Worm (Caenorhabditis elegans) whole organism, mixed stage, embryonic: Measurements from ENCODE around the gene nhr-256.

ENCODE experiments used
- ces-1 ChIP-seq: fragments of 150-350 bp; optimal IDR thresholded peaks from 2 replicates; lab custom pipeline; 2014; ENCODE audit warnings: missing biosample characterization, missing genetic modification reagents, missing genetic modification characterization
- elt-1 ChIP-seq: sonication (generic microtip); optimal IDR thresholded peaks from 2 replicates; lab custom pipeline; 2017; ENCODE audit warnings: missing genetic modification characterization, mild to moderate bottlenecking, missing compliant biosample characterization, antibody characterized with exemption, moderate library complexity, borderline replicate concordance; ENCODE audit not compliant: insufficient read depth
- elt-3 ChIP-seq: fragments of 150-350 bp; optimal IDR thresholded peaks from 2 replicates; lab custom pipeline; 2014; ENCODE audit warnings: missing biosample characterization, missing genetic modification characterization
- lin-13 ChIP-seq: fragments of 150-350 bp; optimal IDR thresholded peaks from 2 replicates; lab custom pipeline; 2014; ENCODE audit warnings: missing biosample characterization, missing genetic modification characterization
- ztf-11 ChIP-seq: fragments of 150-350 bp; optimal IDR thresholded peaks from 2 replicates; lab custom pipeline; 2014; ENCODE audit warnings: missing biosample characterization, missing genetic modification characterization

- TF ChIP-seq lin-13 (tag; lab: Kevin White, UChicago), result no peak
- TF ChIP-seq ztf-11 (tag; lab: Kevin White, UChicago), result no peak
- no peak for TF ChIP-seq ces-1 (GFP tag; lab: Kevin White, UChicago)
- no peak for TF ChIP-seq elt-1 (tag; lab: Kevin White, UChicago)
- TF ChIP-seq elt-3, result no peak
These were observed 21.6 kb upstream of the nhr-256 start, which contains the start of gene srw-101 for ce11 chrV:1721966-1722365.
